Fruit fly (Drosophila melanogaster): Measurements from ENCODE around the gene Archease.

Gene Archease

DNA sequence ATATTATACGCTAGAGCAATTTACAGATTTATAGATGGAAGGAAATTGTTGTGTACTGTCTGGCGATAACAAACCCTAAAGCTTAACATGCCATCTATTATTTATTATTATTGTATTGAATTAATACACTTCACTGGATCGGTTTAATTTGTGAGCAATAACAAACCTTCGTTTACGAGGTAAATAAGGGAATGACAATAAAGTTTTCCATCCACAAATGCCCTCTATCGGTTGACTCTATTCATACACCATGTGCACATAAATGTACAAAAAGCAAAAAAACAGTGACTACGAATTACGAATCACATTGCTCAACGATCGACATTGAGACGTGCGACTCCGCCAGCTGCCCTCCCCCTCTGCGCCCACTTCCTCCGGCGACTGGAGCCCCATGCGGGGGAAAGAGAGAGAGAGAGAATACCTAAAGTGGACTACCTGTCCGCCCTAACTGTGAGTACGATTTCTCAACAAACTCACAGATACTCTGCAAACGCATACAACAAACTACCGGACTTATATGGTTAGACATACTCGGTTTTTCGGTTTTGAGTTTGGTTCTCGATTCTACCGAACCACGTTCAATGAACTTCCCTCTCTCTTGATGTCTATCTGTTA lies 25.8 kb downstream of the Archease start:
- peak; percentile 42 for TF ChIP-seq EcR (GFP tag; optimal IDR thresholded peaks at IDR 0.05)
- TF ChIP-seq CG8301 (tag; optimal IDR thresholded peaks at IDR 0.05) = no peak
- TF ChIP-seq CG9948 (tag; optimal IDR thresholded peaks at IDR 0.05) = no peak
- peak; percentile 11; the same call in 1 of the 3 replicates for TF ChIP-seq fd96Ca (GFP tag; IDR thresholded peaks at IDR 0.05)
- TF ChIP-seq CG32121 (GFP tag; IDR thresholded peaks at IDR 0.05) = no peak
- peak; percentile 46 for TF ChIP-seq CG13204 (GFP tag; optimal IDR thresholded peaks at IDR 0.05)

DNA sequence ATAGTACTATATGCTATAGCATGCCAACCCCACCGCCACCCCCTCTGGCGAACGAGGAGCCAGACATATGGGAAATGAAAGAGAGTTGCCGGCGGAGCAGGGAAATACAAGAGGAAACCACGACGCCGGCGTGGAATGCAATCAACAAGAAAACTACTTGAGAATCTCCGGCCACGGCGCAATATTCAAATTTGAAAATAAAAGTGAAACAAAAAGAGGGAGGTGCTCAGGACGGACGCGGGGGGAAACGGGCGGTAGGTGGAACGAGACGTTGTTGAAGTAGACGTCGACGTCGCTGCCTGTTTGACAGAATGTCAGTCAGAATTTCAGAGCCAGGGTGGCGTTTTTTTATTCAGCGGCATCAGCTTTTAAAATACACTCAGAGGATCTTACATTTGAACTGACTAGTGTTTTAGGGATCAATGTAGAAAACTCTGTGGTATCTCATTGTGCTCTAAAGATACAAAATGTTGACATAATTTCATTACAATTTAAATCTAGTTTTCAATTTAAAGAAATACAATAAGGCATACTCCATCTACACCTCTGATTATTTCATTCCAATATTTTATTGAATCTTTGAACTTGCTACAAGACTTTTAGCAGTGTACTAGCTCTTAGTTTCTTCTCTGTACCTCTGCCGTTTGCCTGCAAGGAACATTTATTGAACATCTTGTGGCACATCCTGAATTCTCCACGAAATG lies 26.6 kb downstream of the Archease start:
- TF ChIP-seq gl (tag; optimal IDR thresholded peaks at IDR 0.05) = peak; percentile 4
- TF ChIP-seq Ets98B (GFP tag; IDR thresholded peaks at IDR 0.05) = no peak
- TF ChIP-seq Snoo (tag; optimal IDR thresholded peaks at IDR 0.05) = no peak
- TF ChIP-seq EcR (GFP tag; optimal IDR thresholded peaks at IDR 0.05) = no peak
- no peak for TF ChIP-seq CG13204 (GFP tag; optimal IDR thresholded peaks at IDR 0.05)
- TF ChIP-seq CG15710 (tag; optimal IDR thresholded peaks at IDR 0.05) = peak; percentile 44
- no peak for TF ChIP-seq CG4496 (GFP tag; IDR thresholded peaks at IDR 0.05)
- TF ChIP-seq CG12605 (GFP tag; IDR thresholded peaks at IDR 0.05) = no peak
- no peak for TF ChIP-seq rn (GFP tag; IDR thresholded peaks at IDR 0.05)
- TF ChIP-seq CG8159 (tag; optimal IDR thresholded peaks at IDR 0.05) = peak; percentile 67
- peak; percentile 45 for TF ChIP-seq CG17806 (tag; optimal IDR thresholded peaks at IDR 0.05)
- no peak for TF ChIP-seq Pif1A (GFP tag; optimal IDR thresholded peaks at IDR 0.05)
- TF ChIP-seq CG14655 (GFP tag; optimal IDR thresholded peaks at IDR 0.05) = peak; percentile 13
- TF ChIP-seq CG34367 (tag; optimal IDR thresholded peaks at IDR 0.05) = peak; percentile 24
- TF ChIP-seq CG8301 (tag; optimal IDR thresholded peaks at IDR 0.05) = no peak
- no peak for TF ChIP-seq fd96Ca (GFP tag; IDR thresholded peaks at IDR 0.05)
- peak; percentile 40 for TF ChIP-seq CG9948 (tag; optimal IDR thresholded peaks at IDR 0.05)

DNA sequence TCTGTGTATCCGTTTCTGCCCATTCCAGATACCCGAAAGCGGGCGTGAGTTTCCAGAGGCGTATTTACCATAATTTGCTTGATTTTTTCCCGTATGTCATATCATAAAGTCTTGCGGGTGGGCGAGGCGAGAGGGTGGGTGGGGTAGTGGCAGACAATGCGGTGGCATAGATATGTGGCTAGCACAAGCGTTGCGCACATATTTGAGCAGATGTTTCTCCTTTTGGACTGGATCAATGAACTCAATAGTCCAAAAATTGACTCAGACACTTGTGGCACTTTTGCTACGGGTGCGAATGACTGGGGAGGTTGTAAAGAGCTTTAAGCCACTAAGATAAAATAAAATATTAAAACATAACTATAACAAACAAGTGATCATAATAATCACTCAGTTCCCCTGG lies 27.6 kb downstream of the Archease start:
- TF ChIP-seq CG8301 (tag; optimal IDR thresholded peaks at IDR 0.05) (no peak), Pif1B (GFP tag; optimal IDR thresholded peaks at IDR 0.05) (no peak), EcR (GFP tag; optimal IDR thresholded peaks at IDR 0.05) (no peak), CG13204 (GFP tag; optimal IDR thresholded peaks at IDR 0.05) (no peak), Pif1A (GFP tag; optimal IDR thresholded peaks at IDR 0.05) (no peak), CG9948 (tag; optimal IDR thresholded peaks at IDR 0.05) (no peak)

DNA sequence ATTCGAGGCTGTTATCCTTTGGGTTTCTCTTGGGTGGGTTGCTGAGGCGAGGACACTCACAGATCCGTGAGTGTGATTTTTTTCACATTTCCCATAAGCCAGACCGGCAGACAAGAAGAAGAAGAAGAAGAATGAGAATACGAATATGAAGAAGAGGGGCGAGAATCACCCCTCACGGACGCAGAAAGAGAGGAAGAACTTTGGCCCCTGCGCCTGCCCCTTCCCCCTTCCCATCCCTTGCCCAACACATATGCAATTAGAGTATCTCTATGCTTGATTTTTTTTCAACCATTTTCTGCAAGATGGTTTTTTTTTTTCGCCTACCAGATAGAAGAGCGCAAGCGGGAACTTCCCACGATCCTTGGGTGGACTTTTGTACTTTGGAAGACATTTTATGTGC lies 28.1 kb downstream of the Archease start:
- TF ChIP-seq CG34367 (tag; optimal IDR thresholded peaks at IDR 0.05) (peak; percentile 13), fd96Ca (GFP tag; IDR thresholded peaks at IDR 0.05) (no peak), CG12605 (GFP tag; IDR thresholded peaks at IDR 0.05) (0 out of 2 replicates have a peak, but pooled peaks have one; percentile 15), EcR (GFP tag; optimal IDR thresholded peaks at IDR 0.05) (no peak), Pif1A (GFP tag; optimal IDR thresholded peaks at IDR 0.05) (peak; percentile 6), CG4496 (GFP tag; IDR thresholded peaks at IDR 0.05) (0 out of 3 replicates have a peak, but pooled peaks have one; percentile 51), CG9948 (tag; optimal IDR thresholded peaks at IDR 0.05) (no peak), CG13204 (GFP tag; optimal IDR thresholded peaks at IDR 0.05) (peak; percentile 73), gl (tag; optimal IDR thresholded peaks at IDR 0.05) (peak; percentile 64), CG10348 (GFP tag; IDR thresholded peaks at IDR 0.05) (no peak), CG8159 (tag; optimal IDR thresholded peaks at IDR 0.05) (peak; percentile 26), Ets98B (GFP tag; IDR thresholded peaks at IDR 0.05) (no peak), CG15710 (tag; optimal IDR thresholded peaks at IDR 0.05) (peak; percentile 25), CG17806 (tag; optimal IDR thresholded peaks at IDR 0.05) (peak; percentile 9), D1 (tag; optimal IDR thresholded peaks at IDR 0.05) (no peak), rn (GFP tag; IDR thresholded peaks at IDR 0.05) (no peak), CG14655 (GFP tag; optimal IDR thresholded peaks at IDR 0.05) (peak; percentile 45), CG8301 (tag; optimal IDR thresholded peaks at IDR 0.05) (no peak), Pif1B (GFP tag; optimal IDR thresholded peaks at IDR 0.05) (peak; percentile 24)

DNA sequence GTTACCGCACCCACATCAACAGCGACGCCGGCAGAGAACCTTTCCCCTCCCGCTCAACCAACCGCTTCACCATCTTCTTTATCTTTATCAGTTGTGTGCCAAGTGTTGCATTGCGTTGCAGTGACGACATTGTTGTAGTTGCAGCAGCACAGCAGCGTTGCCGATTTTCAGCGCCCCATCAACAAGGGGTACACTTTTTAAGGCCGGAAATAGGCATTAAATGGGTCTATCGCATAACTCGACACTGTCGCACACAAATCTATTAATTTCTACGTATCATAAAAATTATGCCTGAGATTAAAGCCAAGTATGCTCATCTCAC lies 29.0 kb downstream of the Archease start:
- TF ChIP-seq CG17806 (tag; optimal IDR thresholded peaks at IDR 0.05) (no peak), CG13204 (GFP tag; optimal IDR thresholded peaks at IDR 0.05) (peak; percentile 81)

DNA sequence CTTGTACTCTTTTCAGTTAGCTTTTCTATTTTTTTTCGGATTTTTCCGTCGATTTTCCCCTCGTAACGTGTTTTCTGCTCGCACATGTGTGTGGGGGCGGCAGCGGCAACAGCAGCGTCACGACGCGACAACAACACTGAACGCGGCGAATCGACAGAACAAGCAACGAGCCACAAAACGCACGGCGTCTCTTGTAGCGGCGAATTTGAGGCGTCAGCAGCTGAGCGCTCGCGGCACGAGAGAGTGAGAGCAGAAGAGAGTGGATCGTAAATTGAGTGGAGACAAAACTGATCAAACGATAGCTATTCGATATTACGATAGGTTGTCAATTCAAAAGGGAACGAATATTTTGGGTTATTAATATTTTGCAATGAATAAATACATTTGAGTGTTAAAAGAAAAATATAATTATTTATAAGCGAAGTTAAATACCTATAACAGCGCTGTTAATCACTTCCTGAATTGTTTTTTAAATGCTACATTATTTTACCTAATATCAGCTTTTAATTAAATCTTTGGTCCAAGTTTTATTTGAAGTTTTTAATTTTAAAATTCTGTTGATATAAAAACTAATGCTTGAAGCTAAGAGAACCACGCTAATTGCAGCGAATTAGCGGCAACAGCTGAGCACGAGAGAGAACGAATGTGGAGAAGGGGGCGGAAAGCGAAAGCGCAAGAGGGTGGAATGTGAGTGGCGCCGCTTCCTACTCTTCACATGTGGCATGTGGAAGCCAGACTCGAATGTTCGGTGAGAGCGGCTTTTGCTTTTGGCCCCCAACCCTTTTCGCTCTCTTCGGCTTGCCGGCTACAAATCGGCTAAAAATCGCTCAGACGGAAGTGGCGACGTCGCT lies 29.6 kb downstream of the Archease start:
- TF ChIP-seq CG4496 (GFP tag; IDR thresholded peaks at IDR 0.05) = no peak
- peak; percentile 49 for TF ChIP-seq CG8301 (tag; optimal IDR thresholded peaks at IDR 0.05)
- no peak for TF ChIP-seq Ets98B (GFP tag; IDR thresholded peaks at IDR 0.05)
- peak; percentile 61 for TF ChIP-seq CG8159 (tag; optimal IDR thresholded peaks at IDR 0.05)
- no peak for TF ChIP-seq EcR (GFP tag; optimal IDR thresholded peaks at IDR 0.05)
- TF ChIP-seq CG15710 (tag; optimal IDR thresholded peaks at IDR 0.05) = peak; percentile 40
- TF ChIP-seq CG32121 (GFP tag; IDR thresholded peaks at IDR 0.05) = no peak
- TF ChIP-seq CG9948 (tag; optimal IDR thresholded peaks at IDR 0.05) = peak; percentile 58
- peak; percentile 45 for TF ChIP-seq CG13204 (GFP tag; optimal IDR thresholded peaks at IDR 0.05)
- no peak for TF ChIP-seq Snoo (tag; optimal IDR thresholded peaks at IDR 0.05)
- peak; percentile 55 for TF ChIP-seq CG17806 (tag; optimal IDR thresholded peaks at IDR 0.05)
- TF ChIP-seq CG10348 (GFP tag; IDR thresholded peaks at IDR 0.05) = no peak
- no peak for TF ChIP-seq rn (GFP tag; IDR thresholded peaks at IDR 0.05)
- peak; percentile 58 for TF ChIP-seq D1 (tag; optimal IDR thresholded peaks at IDR 0.05)
- peak; percentile 26 for TF ChIP-seq Pif1B (GFP tag; optimal IDR thresholded peaks at IDR 0.05)
- TF ChIP-seq CG34367 (tag; optimal IDR thresholded peaks at IDR 0.05) = peak; percentile 33
- peak; percentile 66 for TF ChIP-seq CG14655 (GFP tag; optimal IDR thresholded peaks at IDR 0.05)
- peak; percentile 25 for TF ChIP-seq Pif1A (GFP tag; optimal IDR thresholded peaks at IDR 0.05)
- no peak for TF ChIP-seq gl (tag; optimal IDR thresholded peaks at IDR 0.05)
- no peak for TF ChIP-seq fd96Ca (GFP tag; IDR thresholded peaks at IDR 0.05)
- no peak for TF ChIP-seq CG12605 (GFP tag; IDR thresholded peaks at IDR 0.05)

Data from whole organism, pupa.